Fruit fly (Drosophila melanogaster): ENCODE results near the gene Pcyt2.

DNA sequence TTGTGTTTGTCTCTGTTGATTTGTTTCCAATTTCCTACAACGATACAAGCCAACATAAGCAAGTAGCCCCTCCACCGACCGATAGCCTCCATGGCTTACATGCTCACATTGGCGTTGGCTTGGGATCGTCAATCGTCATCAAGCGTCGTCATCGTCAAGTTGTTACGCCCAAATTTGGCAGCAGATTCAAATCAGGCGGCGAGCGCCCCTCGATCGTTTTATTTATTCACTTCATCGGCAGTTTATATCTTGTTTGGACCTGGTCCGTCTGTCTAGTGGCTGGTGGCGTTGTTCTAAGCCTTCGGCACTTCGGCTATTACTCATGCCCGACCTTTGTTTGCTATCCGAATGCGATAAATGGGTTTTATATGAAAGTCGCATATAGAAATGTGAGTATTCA is 36.9 kb downstream of the Pcyt2 start:
- no peak for TF ChIP-seq CG8478 (optimal IDR thresholded peaks at IDR 0.05)
- TF ChIP-seq CTCF (optimal IDR thresholded peaks at IDR 0.05) = no peak
